Worm (Caenorhabditis elegans) whole organism, L4/young adult: ENCODE results near the gene cogc-8.

Experiments used
- W03F9.2 ChIP-seq: fragments of 150-350 bp; optimal IDR thresholded peaks from 2 replicates; lab custom pipeline; 2014; ENCODE audit warnings: missing biosample characterization, missing genetic modification characterization
- dao-5 ChIP-seq: sonication (generic microtip); optimal IDR thresholded peaks from 2 replicates; lab custom pipeline; 2016; ENCODE audit warnings: missing genotype, missing genetic modification characterization, moderate library complexity, missing compliant biosample characterization
- him-1 ChIP-seq: sonication (generic microtip); optimal IDR thresholded peaks from 2 replicates; lab custom pipeline; 2016; ENCODE audit warnings: missing genotype, missing genetic modification reagents, missing genetic modification characterization, missing compliant biosample characterization

Gene cogc-8

DNA sequence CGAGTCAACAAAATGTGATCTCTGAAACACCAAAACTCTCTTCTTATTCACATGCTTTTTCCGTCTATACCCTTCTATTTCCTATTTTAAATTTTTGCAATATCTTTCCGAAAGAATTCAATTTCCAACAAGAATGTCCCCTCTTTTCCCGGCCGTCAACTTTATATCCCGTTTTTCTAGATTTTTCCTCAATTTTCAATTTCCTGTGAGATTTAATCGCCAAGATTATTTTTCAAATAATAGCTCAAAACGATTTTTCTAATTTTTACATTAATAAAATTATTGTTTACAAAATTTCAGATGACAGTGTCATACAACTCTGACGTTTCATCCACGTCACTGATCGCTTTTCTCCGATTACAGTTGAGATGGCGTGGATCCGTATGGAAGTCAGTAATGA, 43.1 kb downstream of the cogc-8 start, which contains the start of gene best-19:
Gene best-19 (plus strand): TSS at position 301 of the 400 bp plus-strand sequence.
- no peak for TF ChIP-seq dao-5 (tag; lab: Kevin White, UChicago)
- TF ChIP-seq him-1 (tag; lab: Kevin White, UChicago), result no peak
- TF ChIP-seq W03F9.2 (tag; lab: Kevin White, UChicago), result no peak

DNA sequence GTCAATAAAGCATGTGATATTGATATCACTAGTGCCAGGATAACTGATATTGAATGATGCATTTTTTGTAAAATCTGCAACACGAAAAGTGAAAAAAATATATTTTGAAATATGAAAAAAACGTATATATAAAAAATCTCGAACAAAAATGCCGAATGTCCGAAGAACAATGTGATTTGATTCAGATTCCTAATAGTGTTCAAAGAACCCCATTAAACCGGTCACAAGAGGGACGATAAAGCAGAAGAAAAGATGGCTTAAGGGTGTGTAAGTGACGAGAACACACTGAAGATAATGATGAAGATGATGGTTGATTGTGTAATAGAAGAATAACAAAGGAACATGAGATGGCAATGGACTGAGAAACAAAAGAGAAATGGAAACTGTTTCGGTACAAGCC, 47.8 kb downstream of the cogc-8 start, which contains the start of gene T21D12.14:
Gene T21D12.14 (minus strand): TSS at position 101 of the 400 bp plus-strand sequence.
- TF ChIP-seq W03F9.2 (tag; lab: Kevin White, UChicago), result no peak
- no peak for TF ChIP-seq him-1 (tag; lab: Kevin White, UChicago)
- TF ChIP-seq dao-5 (tag; lab: Kevin White, UChicago), result no peak

DNA sequence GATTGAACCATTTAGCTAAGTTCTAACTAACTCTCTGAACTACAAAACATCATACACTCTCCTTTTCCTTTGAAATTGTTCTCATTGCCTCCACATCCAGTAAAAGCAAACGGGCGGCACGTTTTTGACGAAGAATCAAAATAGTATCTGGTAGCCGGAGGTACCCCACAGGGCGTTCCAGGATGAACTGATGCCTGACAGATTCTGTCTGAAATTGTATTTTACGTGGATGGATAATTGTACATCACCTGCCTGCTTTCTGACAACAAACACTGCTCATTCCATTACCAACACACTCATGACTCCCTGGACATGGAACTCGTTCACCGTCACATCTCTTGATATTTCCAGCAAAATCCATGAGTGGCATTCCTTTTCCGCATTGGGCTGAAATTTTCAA, 50.1 kb downstream of the cogc-8 start:
- TF ChIP-seq him-1 (tag; lab: Kevin White, UChicago) (no peak), dao-5 (tag; lab: Kevin White, UChicago) (no peak), W03F9.2 (tag; lab: Kevin White, UChicago) (no peak)

DNA sequence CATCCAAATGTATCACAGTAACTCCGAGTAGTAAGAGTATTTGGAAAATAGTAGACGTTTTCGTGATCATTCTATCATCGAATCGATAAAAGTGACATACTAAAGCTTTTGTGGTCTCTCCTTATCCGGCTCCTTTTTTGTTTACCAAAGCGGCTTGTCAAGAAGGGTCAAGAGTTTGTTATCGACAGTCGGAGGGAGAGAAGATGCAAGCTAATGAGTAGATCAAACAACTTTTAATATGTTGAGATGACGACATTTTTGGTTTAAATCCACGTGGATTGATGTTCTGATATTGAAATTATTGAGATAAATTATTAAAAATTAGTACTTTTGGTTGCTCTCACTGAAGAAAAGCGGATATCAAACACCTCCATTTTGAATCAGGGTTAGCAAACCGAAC, 51.1 kb downstream of the cogc-8 start, which contains the start of gene T21D12.7:
Gene T21D12.7 (minus strand): TSS at position 101 of the 400 bp plus-strand sequence.
- TF ChIP-seq W03F9.2 (tag; lab: Kevin White, UChicago) (no peak), dao-5 (tag; lab: Kevin White, UChicago) (no peak), him-1 (tag; lab: Kevin White, UChicago) (no peak)

DNA sequence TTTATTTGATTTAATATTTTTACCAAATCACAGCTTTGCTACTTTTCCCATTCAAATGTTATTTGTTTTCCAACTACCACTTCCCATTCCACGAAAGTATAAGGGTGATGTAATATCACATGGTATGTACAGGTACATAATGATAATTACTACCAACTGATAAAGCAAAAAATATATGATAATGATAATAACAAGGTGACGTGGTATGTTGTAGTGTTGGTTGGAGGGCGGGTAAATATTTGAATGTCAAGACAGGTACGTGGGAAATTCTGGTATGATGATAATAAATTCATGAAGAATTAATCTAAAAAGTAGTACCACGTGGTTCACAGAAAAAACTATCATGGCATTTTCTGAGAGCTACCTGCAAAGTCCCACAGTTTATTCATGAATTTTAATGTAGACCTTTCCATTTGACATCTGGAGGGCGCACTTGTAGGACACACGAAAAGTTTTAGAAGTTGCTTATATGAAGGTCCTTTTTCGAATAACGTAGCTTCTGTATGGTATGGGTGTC, 51.7 kb downstream of the cogc-8 start:
- no peak for TF ChIP-seq dao-5 (tag; lab: Kevin White, UChicago)
- no peak for TF ChIP-seq W03F9.2 (tag; lab: Kevin White, UChicago)
- no peak for TF ChIP-seq him-1 (tag; lab: Kevin White, UChicago)

DNA sequence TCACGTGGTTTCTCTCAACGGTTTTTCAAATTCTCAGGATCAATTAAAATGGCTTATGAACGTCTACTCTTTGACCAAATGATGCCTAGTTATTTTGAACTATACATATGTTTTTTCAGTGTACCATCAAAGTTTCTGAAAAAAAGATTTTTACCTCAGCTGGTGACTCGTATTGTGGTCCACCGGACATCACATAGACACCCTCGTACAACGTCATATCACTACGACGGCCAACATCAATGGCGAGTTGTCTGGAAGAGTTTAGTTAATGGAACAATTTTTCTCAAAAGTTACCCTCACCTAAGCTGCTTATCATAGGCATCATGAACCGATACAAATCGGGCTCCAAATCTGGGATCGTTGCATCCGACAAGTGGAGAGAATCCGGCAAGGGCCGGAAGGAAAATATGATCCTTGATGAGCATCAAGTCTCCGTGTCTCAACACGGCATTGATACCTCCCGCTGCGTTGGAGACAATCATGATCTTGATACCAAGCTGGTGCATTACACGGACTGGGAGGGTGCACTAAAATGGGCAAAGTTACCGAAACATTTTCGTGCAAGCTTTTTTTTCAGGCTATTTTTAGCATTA, 53.0 kb downstream of the cogc-8 start:
- TF ChIP-seq him-1 (tag; lab: Kevin White, UChicago) (no peak), W03F9.2 (tag; lab: Kevin White, UChicago) (no peak), dao-5 (tag; lab: Kevin White, UChicago) (no peak)
